Worm (Caenorhabditis elegans) whole organism, mixed stage, embryonic: ENCODE results near the gene wee-1.1.
A peak's percentile ranks its signal among the peaks of the same experiment; 100 is the strongest.

Source experiments
- M03D4.4 ChIP-seq: sonication (generic microtip); optimal IDR thresholded peaks from 2 replicates; lab custom pipeline; 2017; ENCODE audit warnings: mild to moderate bottlenecking, missing genetic modification characterization, missing compliant biosample characterization
- bed-3 ChIP-seq: fragments of 200-800 bp; sonication (Bioruptor generic); optimal IDR thresholded peaks from 3 replicates; lab custom pipeline; 2018; ENCODE audit warnings: mild to moderate bottlenecking, missing genetic modification characterization, moderate library complexity, missing compliant biosample characterization
- blmp-1 ChIP-seq: fragments of 150-350 bp; optimal IDR thresholded peaks from 2 replicates; lab custom pipeline; 2014; ENCODE audit warnings: missing biosample characterization, missing genetic modification characterization
- ceh-39 ChIP-seq: fragments of 150-350 bp; optimal IDR thresholded peaks from 2 replicates; lab custom pipeline; 2014; ENCODE audit warnings: missing biosample characterization, missing genetic modification characterization
- ceh-43 ChIP-seq: fragments of 200-800 bp; sonication (Bioruptor generic); optimal IDR thresholded peaks from 2 replicates; lab custom pipeline; 2018; ENCODE audit warnings: mild to moderate bottlenecking, missing genetic modification characterization, moderate library complexity, missing compliant biosample characterization
- ceh-83 ChIP-seq: fragments of 200-800 bp; sonication (Bioruptor generic); optimal IDR thresholded peaks from 2 replicates; lab custom pipeline; 2018; ENCODE audit warnings: mild to moderate bottlenecking, missing genetic modification characterization, missing compliant biosample characterization
- ces-1 ChIP-seq: fragments of 150-350 bp; optimal IDR thresholded peaks from 2 replicates; lab custom pipeline; 2014; ENCODE audit warnings: missing biosample characterization, missing genetic modification reagents, missing genetic modification characterization
- cnd-1 ChIP-seq: fragments of 200-800 bp; sonication (Bioruptor generic); optimal IDR thresholded peaks from 2 replicates; lab custom pipeline; 2018; ENCODE audit warnings: mild to moderate bottlenecking, missing genetic modification characterization, missing compliant biosample characterization
- drap-1 ChIP-seq: fragments of 200-800 bp; sonication (Bioruptor generic); optimal IDR thresholded peaks from 3 replicates; lab custom pipeline; 2018; ENCODE audit warnings: mild to moderate bottlenecking, missing genetic modification characterization, missing compliant biosample characterization
- elt-1 ChIP-seq: sonication (generic microtip); optimal IDR thresholded peaks from 2 replicates; lab custom pipeline; 2017; ENCODE audit warnings: missing genetic modification characterization, mild to moderate bottlenecking, missing compliant biosample characterization, antibody characterized with exemption, moderate library complexity, borderline replicate concordance; ENCODE audit not compliant: insufficient read depth
- elt-3 ChIP-seq: fragments of 150-350 bp; optimal IDR thresholded peaks from 2 replicates; lab custom pipeline; 2014; ENCODE audit warnings: missing biosample characterization, missing genetic modification characterization
- flh-1 ChIP-seq: fragments of 200-800 bp; sonication (Bioruptor generic); optimal IDR thresholded peaks from 2 replicates; lab custom pipeline; 2018; ENCODE audit warnings: mild to moderate bottlenecking, missing genetic modification characterization, moderate library complexity, missing compliant biosample characterization
- ham-2 ChIP-seq: fragments of 200-800 bp; sonication (Bioruptor generic); optimal IDR thresholded peaks from 2 replicates; lab custom pipeline; 2018; ENCODE audit warnings: mild to moderate bottlenecking, missing genetic modification characterization, missing compliant biosample characterization
- hlh-1 ChIP-seq: fragments of 150-350 bp; optimal IDR thresholded peaks from 2 replicates; lab custom pipeline; 2014; ENCODE audit warnings: missing biosample characterization, missing genetic modification reagents, missing genetic modification characterization
- lin-13 ChIP-seq: fragments of 150-350 bp; optimal IDR thresholded peaks from 2 replicates; lab custom pipeline; 2014; ENCODE audit warnings: missing biosample characterization, missing genetic modification characterization
- lin-32 ChIP-seq: fragments of 200-800 bp; sonication (Bioruptor generic); optimal IDR thresholded peaks from 2 replicates; lab custom pipeline; 2018; ENCODE audit warnings: mild to moderate bottlenecking, missing genetic modification characterization, missing compliant biosample characterization
- lsy-2 ChIP-seq: fragments of 150-350 bp; optimal IDR thresholded peaks from 2 replicates; lab custom pipeline; 2014; ENCODE audit warnings: missing biosample characterization, missing genetic modification characterization
- mab-5 ChIP-seq: fragments of 150-350 bp; optimal IDR thresholded peaks from 2 replicates; lab custom pipeline; 2014; ENCODE audit warnings: missing biosample characterization, missing genetic modification characterization
- mep-1 ChIP-seq: fragments of 150-350 bp; optimal IDR thresholded peaks from 2 replicates; lab custom pipeline; 2017; ENCODE audit warnings: missing biosample characterization, missing genetic modification reagents, missing genetic modification characterization, inconsistent platforms
- mls-2 ChIP-seq: sonication (generic microtip); optimal IDR thresholded peaks from 2 replicates; lab custom pipeline; 2016; ENCODE audit warnings: mild to moderate bottlenecking, missing genetic modification characterization, moderate library complexity, missing compliant biosample characterization
- nhr-12 ChIP-seq: fragments of 150-350 bp; optimal IDR thresholded peaks from 2 replicates; lab custom pipeline; 2014; ENCODE audit warnings: missing biosample characterization, missing genetic modification characterization
- nhr-2 ChIP-seq: fragments of 150-350 bp; optimal IDR thresholded peaks from 2 replicates; lab custom pipeline; 2014; ENCODE audit warnings: missing biosample characterization, missing genetic modification characterization
- nhr-237 ChIP-seq: fragments of 150-350 bp; optimal IDR thresholded peaks from 2 replicates; lab custom pipeline; 2014; ENCODE audit warnings: missing biosample characterization, missing genetic modification characterization
- nhr-28 ChIP-seq: fragments of 150-350 bp; optimal IDR thresholded peaks from 2 replicates; lab custom pipeline; 2014; ENCODE audit warnings: missing biosample characterization, missing genetic modification characterization
- nhr-76 ChIP-seq: sonication (generic microtip); optimal IDR thresholded peaks from 2 replicates; lab custom pipeline; 2017; ENCODE audit warnings: missing biosample characterization, missing genetic modification characterization
- pha-4 ChIP-seq: fragments of 150-350 bp; optimal IDR thresholded peaks from 2 replicates; lab custom pipeline; 2018; ENCODE audit warnings: missing biosample characterization, missing genetic modification reagents, missing genetic modification characterization
- sem-2 ChIP-seq: fragments of 200-800 bp; sonication (Bioruptor generic); optimal IDR thresholded peaks from 2 replicates; lab custom pipeline; 2018; ENCODE audit warnings: mild to moderate bottlenecking, missing genetic modification characterization, missing compliant biosample characterization
- sptf-1 ChIP-seq: sonication (generic microtip); optimal IDR thresholded peaks from 2 replicates; lab custom pipeline; 2017; ENCODE audit warnings: mild to moderate bottlenecking, missing genetic modification characterization, moderate library complexity, missing compliant biosample characterization
- tbx-8 ChIP-seq: fragments of 200-800 bp; sonication (Bioruptor generic); optimal IDR thresholded peaks from 2 replicates; lab custom pipeline; 2018; ENCODE audit warnings: mild to moderate bottlenecking, missing genetic modification characterization, moderate library complexity, missing compliant biosample characterization
- unc-120 ChIP-seq: sonication (generic microtip); optimal IDR thresholded peaks from 2 replicates; lab custom pipeline; 2017; ENCODE audit warnings: missing genetic modification characterization, missing compliant biosample characterization; ENCODE audit not compliant: poor library complexity, severe bottlenecking
- unc-39 ChIP-seq: fragments of 150-350 bp; optimal IDR thresholded peaks from 2 replicates; lab custom pipeline; 2014; ENCODE audit warnings: missing biosample characterization, missing genetic modification characterization
- zip-8 ChIP-seq: fragments of 150-350 bp; optimal IDR thresholded peaks from 2 replicates; lab custom pipeline; 2014; ENCODE audit warnings: missing biosample characterization, missing genetic modification characterization
- ztf-11 ChIP-seq: fragments of 150-350 bp; optimal IDR thresholded peaks from 2 replicates; lab custom pipeline; 2014; ENCODE audit warnings: missing biosample characterization, missing genetic modification characterization

The wee-1.1 gene

ce11 chrII:9586734-9587209, 3.4 kb upstream of the wee-1.1 start, which contains the start of gene ugt-58:
TSS of gene ugt-58 (minus strand) at chrII:9586784.
- TF ChIP-seq lin-32 (no peak), ztf-11 (tag; lab: Kevin White, UChicago) (no peak), ceh-83 (GFP tag; lab: Kevin White, UChicago) (no peak), nhr-237 (tag; lab: Kevin White, UChicago) (no peak), nhr-28 (tag; lab: Kevin White, UChicago) (peak; percentile 52), tbx-8 (GFP tag; lab: Kevin White, UChicago) (no peak), pha-4 (tag; lab: Kevin White, UChicago) (no peak), M03D4.4 (tag; lab: Kevin White, UChicago) (no peak), nhr-76 (no peak)
- TF ChIP-seq, all 35 proteins: peak for 1

- TF ChIP-seq unc-120 (tag; lab: Kevin White, UChicago), result no peak
- no peak for TF ChIP-seq mls-2 (tag; lab: Kevin White, UChicago)
- no peak for TF ChIP-seq drap-1 (GFP tag; lab: Kevin White, UChicago)
- TF ChIP-seq zip-8 (tag; lab: Kevin White, UChicago), result no peak
- no peak for TF ChIP-seq blmp-1 (tag; lab: Kevin White, UChicago)
- TF ChIP-seq tbx-8 (GFP tag; lab: Kevin White, UChicago), result no peak
- no peak for TF ChIP-seq hlh-1 (tag; lab: Kevin White, UChicago)
Observed at ce11 chrII:9577630-9578029, 5.7 kb downstream of the wee-1.1 start.

ce11 chrII:9576707-9577106, 6.7 kb downstream of the wee-1.1 start:
- TF ChIP-seq blmp-1 (tag; lab: Kevin White, UChicago) (no peak), ham-2 (no peak), pha-4 (tag; lab: Kevin White, UChicago) (no peak)

ce11 chrII:9575670-9576069, 7.7 kb downstream of the wee-1.1 start, which contains the start of gene exc-7:
TSS of gene exc-7 (plus strand) at chrII:9575970.
- TF ChIP-seq ceh-83 (GFP tag; lab: Kevin White, UChicago) (no peak), lin-13 (tag; lab: Kevin White, UChicago) (no peak), ham-2 (no peak), nhr-76 (no peak), mep-1 (no peak), cnd-1 (no peak), lin-32 (no peak), drap-1 (GFP tag; lab: Kevin White, UChicago) (no peak), pha-4 (tag; lab: Kevin White, UChicago) (no peak), mab-5 (tag; lab: Kevin White, UChicago) (no peak)

- TF ChIP-seq zip-8 (tag; lab: Kevin White, UChicago) (no peak), flh-1 (no peak), M03D4.4 (tag; lab: Kevin White, UChicago) (no peak), lsy-2 (tag; lab: Kevin White, UChicago) (no peak), nhr-76 (no peak), unc-120 (tag; lab: Kevin White, UChicago) (no peak), elt-3 (no peak), tbx-8 (GFP tag; lab: Kevin White, UChicago) (no peak), ztf-11 (tag; lab: Kevin White, UChicago) (no peak), sptf-1 (peak; percentile 69), ham-2 (peak; percentile 12), cnd-1 (no peak), unc-39 (tag; lab: Kevin White, UChicago) (no peak), lin-13 (tag; lab: Kevin White, UChicago) (no peak), hlh-1 (tag; lab: Kevin White, UChicago) (no peak), pha-4 (tag; lab: Kevin White, UChicago) (no peak), nhr-28 (tag; lab: Kevin White, UChicago) (no peak), nhr-12 (tag; lab: Kevin White, UChicago) (no peak), ceh-43 (peak; percentile 77), sem-2 (GFP tag; lab: Kevin White, UChicago) (no peak), bed-3 (GFP tag; lab: Kevin White, UChicago) (no peak), mls-2 (tag; lab: Kevin White, UChicago) (peak; percentile 59), ces-1 (no peak), blmp-1 (tag; lab: Kevin White, UChicago) (no peak), elt-1 (no peak), nhr-2 (tag; lab: Kevin White, UChicago) (no peak), mab-5 (tag; lab: Kevin White, UChicago) (no peak), nhr-237 (tag; lab: Kevin White, UChicago) (no peak), lin-32 (no peak), ceh-39 (tag; lab: Kevin White, UChicago) (no peak), drap-1 (GFP tag; lab: Kevin White, UChicago) (peak; percentile 13), mep-1 (no peak)
Observed at ce11 chrII:9574406-9574805, 9.0 kb downstream of the wee-1.1 start.
